Worm (Caenorhabditis elegans): ENCODE results near the gene srw-51.

DNA sequence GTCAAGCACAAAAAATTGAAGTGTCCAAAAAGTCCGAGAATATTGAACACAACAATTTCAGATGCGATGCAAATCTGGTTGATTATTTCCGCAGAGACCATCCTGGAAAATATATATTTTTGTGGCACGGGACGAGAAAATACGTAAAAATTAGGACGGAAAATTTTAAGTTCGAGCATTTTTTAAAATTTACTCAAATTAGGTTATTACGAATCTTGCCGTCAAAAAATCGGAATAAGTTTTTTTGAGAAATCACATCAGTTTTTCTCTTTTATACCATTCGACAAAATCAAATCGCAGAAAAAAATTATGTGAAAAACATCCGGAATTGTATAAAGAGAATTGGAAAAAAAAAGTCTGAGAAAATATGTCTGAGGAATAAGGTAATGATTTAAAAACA, 7.2 kb upstream of the srw-51 start, which contains the start of gene srsx-1:
- no peak for TF ChIP-seq pat-9 (tag; optimal IDR thresholded peaks at IDR 0.05)
- TF ChIP-seq pqm-1 (tag; optimal IDR thresholded peaks at IDR 0.05), result no peak
- TF ChIP-seq unc-86 (tag; optimal IDR thresholded peaks at IDR 0.05), result no peak
- no peak for TF ChIP-seq T23F11.4 (GFP tag; optimal IDR thresholded peaks at IDR 0.05)
- TF ChIP-seq hlh-6 (tag; optimal IDR thresholded peaks at IDR 0.05), result no peak
